Worm (Caenorhabditis elegans): Measurements from ENCODE around the gene Y53G8AM.7.

ce11 chrIII:3306322-3306721 is 39.8 kb upstream of the Y53G8AM.7 start:
- peak; percentile 28 for TF ChIP-seq unc-62 (GFP tag; optimal IDR thresholded peaks at IDR 0.05)
- no peak for TF ChIP-seq attf-3 (GFP tag; conservative IDR thresholded peaks at IDR 0.05)
- no peak for TF ChIP-seq Y79H2A.3 (GFP tag; conservative IDR thresholded peaks at IDR 0.05)
- no peak for TF ChIP-seq somi-1 (GFP tag; optimal IDR thresholded peaks at IDR 0.05)
- TF ChIP-seq Y67H2A.10 (GFP tag; conservative IDR thresholded peaks at IDR 0.05): no peak
